Worm (Caenorhabditis elegans) whole organism, L1 larva: Measurements from ENCODE around the gene cyp-33E1.

Experiments used
- C16A3.4 ChIP-seq: fragments of 150-350 bp; optimal IDR thresholded peaks from 2 replicates; lab custom pipeline; 2014; ENCODE audit warnings: missing biosample characterization, missing genetic modification characterization
- F16B12.6 ChIP-seq: fragments of 150-350 bp; optimal IDR thresholded peaks from 2 replicates; lab custom pipeline; 2014; ENCODE audit warnings: missing biosample characterization, missing genetic modification characterization
- Y116A8C.19 ChIP-seq: sonication (generic microtip); optimal IDR thresholded peaks from 2 replicates; lab custom pipeline; 2016; ENCODE audit warnings: missing compliant biosample characterization, missing genetic modification characterization, borderline replicate concordance
- aly-2 ChIP-seq: fragments of 150-350 bp; optimal IDR thresholded peaks from 2 replicates; lab custom pipeline; 2014; ENCODE audit warnings: missing biosample characterization, missing genetic modification characterization
- blmp-1 ChIP-seq: fragments of 150-350 bp; optimal IDR thresholded peaks from 2 replicates; lab custom pipeline; 2014; ENCODE audit warnings: missing biosample characterization, missing genetic modification characterization
- ceh-63 ChIP-seq: fragments of 200-800 bp; sonication (Bioruptor generic); optimal IDR thresholded peaks from 2 replicates; lab custom pipeline; 2018; ENCODE audit warnings: mild to moderate bottlenecking, missing genetic modification characterization, missing compliant biosample characterization
- ceh-82 ChIP-seq, 3 experiments: fragments of 150-350 bp in 1 of 3; sonication (generic microtip) in 2 of 3; optimal IDR thresholded peaks; 2 replicates each; lab custom pipeline; 2014 to 2017; ENCODE audit warnings: missing biosample characterization in 3 of 3, missing genetic modification characterization in 3 of 3
- ceh-88 ChIP-seq: fragments of 200-800 bp; sonication (Bioruptor generic); IDR thresholded peaks from 2 replicates; pipeline ENCODE4 v1.3.6; 2022; ENCODE audit warnings: missing genetic modification characterization, missing compliant biosample characterization
- ceh-90 ChIP-seq: sonication (generic microtip); optimal IDR thresholded peaks from 2 replicates; lab custom pipeline; 2016; ENCODE audit warnings: missing genetic modification characterization, missing compliant biosample characterization
- dpl-1 ChIP-seq, 3 experiments: fragments of 150-350 bp in 2 of 3; sonication (generic microtip) in 1 of 3; optimal IDR thresholded peaks; 2 replicates each; lab custom pipeline; 2014 to 2017; ENCODE audit warnings: missing biosample characterization in 3 of 3, missing genetic modification characterization in 3 of 3, missing genetic modification reagents in 3 of 3
- dsc-1 ChIP-seq: sonication (generic microtip); optimal IDR thresholded peaks from 2 replicates; lab custom pipeline; 2016; ENCODE audit warnings: mild to moderate bottlenecking, missing genetic modification characterization, missing compliant biosample characterization
- efl-1 ChIP-seq, 4 experiments: fragments of 150-350 bp; optimal IDR thresholded peaks in 3 of 4; peaks in 1 of 4; 1 replicate in 1 of 4; 2 replicates in 3 of 4; lab custom pipeline; 2014; ENCODE audit warnings: missing biosample characterization in 2 of 4, missing genetic modification characterization in 2 of 4, missing genetic modification reagents in 2 of 4
- egl-27 ChIP-seq, 2 experiments: fragments of 150-350 bp in 1 of 2; sonication (generic microtip); optimal IDR thresholded peaks; 3 replicates each; lab custom pipeline; 2017 to 2018; ENCODE audit warnings: missing biosample characterization in 2 of 2, missing genetic modification characterization in 2 of 2, missing genetic modification reagents in 2 of 2
- elt-2 ChIP-seq: sonication (generic microtip); optimal IDR thresholded peaks from 2 replicates; lab custom pipeline; 2016; ENCODE audit warnings: missing genetic modification characterization, mild to moderate bottlenecking, inconsistent platforms, missing compliant biosample characterization, missing genetic modification reagents
- elt-3 ChIP-seq, 6 experiments: fragments of 150-350 bp in 1 of 6; sonication (generic microtip); optimal IDR thresholded peaks; 2 replicates each; lab custom pipeline; 2017 to 2018; ENCODE audit warnings: missing biosample characterization in 6 of 6, missing genetic modification characterization in 6 of 6, inconsistent platforms in 1 of 6
- fkh-4 ChIP-seq: sonication (generic microtip); optimal IDR thresholded peaks from 2 replicates; lab custom pipeline; 2016; ENCODE audit warnings: missing compliant biosample characterization, missing genetic modification characterization, borderline replicate concordance
- fos-1 ChIP-seq: fragments of 150-350 bp; optimal IDR thresholded peaks from 2 replicates; lab custom pipeline; 2014; ENCODE audit warnings: missing biosample characterization, missing genetic modification characterization
- hlh-4 ChIP-seq: sonication (generic microtip); optimal IDR thresholded peaks from 2 replicates; lab custom pipeline; 2016; ENCODE audit warnings: mild to moderate bottlenecking, missing genetic modification characterization, missing compliant biosample characterization
- hpl-2 ChIP-seq: fragments of 150-350 bp; optimal IDR thresholded peaks from 2 replicates; lab custom pipeline; 2014; ENCODE audit warnings: missing biosample characterization, missing genetic modification reagents, missing genetic modification characterization
- isw-1 ChIP-seq: fragments of 200-800 bp; sonication (Bioruptor generic); IDR thresholded peaks from 2 replicates; pipeline ENCODE4 v1.3.6; 2022; ENCODE audit warnings: missing genetic modification characterization, missing compliant biosample characterization
- jun-1 ChIP-seq: fragments of 150-350 bp; optimal IDR thresholded peaks from 2 replicates; lab custom pipeline; 2014; ENCODE audit warnings: missing biosample characterization, missing genetic modification reagents, missing genetic modification characterization
- lin-13 ChIP-seq: fragments of 150-350 bp; optimal IDR thresholded peaks from 2 replicates; lab custom pipeline; 2014; ENCODE audit warnings: missing biosample characterization, missing genetic modification reagents, missing genetic modification characterization
- lin-14 ChIP-seq: fragments of 200-800 bp; sonication (Bioruptor generic); optimal IDR thresholded peaks from 2 replicates; lab custom pipeline; 2018; ENCODE audit warnings: mild to moderate bottlenecking, missing genetic modification characterization, moderate library complexity, missing compliant biosample characterization
- lin-15B ChIP-seq: fragments of 150-350 bp; sonication (generic microtip); optimal IDR thresholded peaks from 3 replicates; lab custom pipeline; 2014; ENCODE audit warnings: missing biosample characterization, missing genetic modification characterization
- lin-35 ChIP-seq, 2 experiments: fragments of 150-350 bp; optimal IDR thresholded peaks; 2 replicates each; lab custom pipeline; 2014; ENCODE audit warnings: missing biosample characterization in 2 of 2, missing genetic modification characterization in 2 of 2, missing genetic modification reagents in 2 of 2
- lir-3 ChIP-seq: sonication (generic microtip); optimal IDR thresholded peaks from 2 replicates; lab custom pipeline; 2016; ENCODE audit warnings: mild to moderate bottlenecking, missing genetic modification characterization, moderate library complexity, missing compliant biosample characterization; ENCODE audit not compliant: poor library complexity
- lsy-2 ChIP-seq, 2 experiments: fragments of 150-350 bp; optimal IDR thresholded peaks; 2 replicates each; lab custom pipeline; 2014; ENCODE audit warnings: missing biosample characterization in 2 of 2, missing genetic modification characterization in 2 of 2
- mab-9 ChIP-seq: fragments of 200-800 bp; sonication (Bioruptor generic); IDR thresholded peaks from 2 replicates; pipeline ENCODE4 v1.3.6; 2022; ENCODE audit warnings: missing genetic modification reagents, missing genetic modification characterization, missing compliant biosample characterization
- mdl-1 ChIP-seq, 2 experiments: fragments of 150-350 bp; optimal IDR thresholded peaks; 2 replicates each; lab custom pipeline; 2014 to 2017; ENCODE audit warnings: missing biosample characterization in 2 of 2, missing genetic modification characterization in 2 of 2, inconsistent platforms in 1 of 2
- mep-1 ChIP-seq: fragments of 150-350 bp; optimal IDR thresholded peaks from 2 replicates; lab custom pipeline; 2014; ENCODE audit warnings: missing biosample characterization, missing genetic modification characterization
- nhr-19 ChIP-seq: fragments of 200-800 bp; sonication (Bioruptor generic); conservative IDR thresholded peaks from 2 replicates; pipeline ENCODE4 v1.3.6; 2022; ENCODE audit warnings: missing genetic modification characterization, missing compliant biosample characterization
- nhr-20 ChIP-seq: sonication (generic microtip); optimal IDR thresholded peaks from 2 replicates; lab custom pipeline; 2016; ENCODE audit warnings: mild to moderate bottlenecking, missing genetic modification characterization, missing compliant biosample characterization
- nhr-237 ChIP-seq: fragments of 150-350 bp; optimal IDR thresholded peaks from 2 replicates; lab custom pipeline; 2014; ENCODE audit warnings: missing biosample characterization, missing genetic modification characterization
- nhr-47 ChIP-seq: sonication (generic microtip); optimal IDR thresholded peaks from 2 replicates; lab custom pipeline; 2016; ENCODE audit warnings: mild to moderate bottlenecking, missing genetic modification characterization, moderate library complexity, missing compliant biosample characterization
- nhr-71 ChIP-seq: sonication (generic microtip); optimal IDR thresholded peaks from 2 replicates; lab custom pipeline; 2016; ENCODE audit warnings: mild to moderate bottlenecking, missing genetic modification characterization, moderate library complexity, missing compliant biosample characterization
- nhr-76 ChIP-seq: sonication (generic microtip); optimal IDR thresholded peaks from 2 replicates; lab custom pipeline; 2017; ENCODE audit warnings: missing biosample characterization, missing genetic modification characterization
- nhr-77 ChIP-seq: fragments of 150-350 bp; optimal IDR thresholded peaks from 2 replicates; lab custom pipeline; 2014; ENCODE audit warnings: missing biosample characterization, missing genetic modification characterization
- pag-3 ChIP-seq: sonication (generic microtip); optimal IDR thresholded peaks from 2 replicates; lab custom pipeline; 2017; ENCODE audit warnings: missing genetic modification characterization, mild to moderate bottlenecking, missing compliant biosample characterization, antibody characterized with exemption, borderline replicate concordance; ENCODE audit not compliant: insufficient read depth
- pax-3 ChIP-seq: fragments of 200-800 bp; sonication (Bioruptor generic); optimal IDR thresholded peaks from 2 replicates; lab custom pipeline; 2018; ENCODE audit warnings: mild to moderate bottlenecking, missing genetic modification characterization, moderate library complexity, missing compliant biosample characterization
- rnt-1 ChIP-seq: sonication (generic microtip); optimal IDR thresholded peaks from 2 replicates; lab custom pipeline; 2016; ENCODE audit warnings: mild to moderate bottlenecking, missing genetic modification characterization, moderate library complexity, missing compliant biosample characterization
- skn-1 ChIP-seq: fragments of 150-350 bp; optimal IDR thresholded peaks from 2 replicates; lab custom pipeline; 2014; ENCODE audit warnings: missing biosample characterization, missing genetic modification characterization
- snpc-4 ChIP-seq: fragments of 150-350 bp; optimal IDR thresholded peaks from 2 replicates; lab custom pipeline; 2014; ENCODE audit warnings: missing biosample characterization, missing genetic modification characterization
- snu-23 ChIP-seq: sonication (generic microtip); optimal IDR thresholded peaks from 2 replicates; lab custom pipeline; 2016; ENCODE audit warnings: missing genetic modification characterization, missing compliant biosample characterization
- sox-4 ChIP-seq: sonication (generic microtip); optimal IDR thresholded peaks from 2 replicates; lab custom pipeline; 2016; ENCODE audit warnings: missing genetic modification characterization, missing compliant biosample characterization
- sup-37 ChIP-seq: fragments of 200-800 bp; sonication (Bioruptor generic); optimal IDR thresholded peaks from 2 replicates; lab custom pipeline; 2018; ENCODE audit warnings: mild to moderate bottlenecking, missing genetic modification characterization, missing compliant biosample characterization
- swsn-7 ChIP-seq: sonication (generic microtip); optimal IDR thresholded peaks from 2 replicates; lab custom pipeline; 2016; ENCODE audit warnings: missing genetic modification characterization, missing compliant biosample characterization
- tbx-2 ChIP-seq: sonication (generic microtip); optimal IDR thresholded peaks from 2 replicates; lab custom pipeline; 2016; ENCODE audit warnings: missing genetic modification characterization, missing compliant biosample characterization
- unc-86 ChIP-seq: sonication (generic microtip); optimal IDR thresholded peaks from 2 replicates; lab custom pipeline; 2016; ENCODE audit warnings: missing genetic modification characterization, missing compliant biosample characterization
- unc-98 ChIP-seq: fragments of 200-800 bp; sonication (Bioruptor generic); IDR thresholded peaks from 2 replicates; pipeline ENCODE4 v1.3.6; 2022; ENCODE audit warnings: missing genetic modification characterization, missing compliant biosample characterization
- zag-1 ChIP-seq: fragments of 150-350 bp; optimal IDR thresholded peaks from 2 replicates; lab custom pipeline; 2014; ENCODE audit warnings: missing biosample characterization, missing genetic modification characterization
- zip-4 ChIP-seq: fragments of 200-800 bp; sonication (Bioruptor generic); optimal IDR thresholded peaks from 2 replicates; lab custom pipeline; 2018; ENCODE audit warnings: mild to moderate bottlenecking, missing genetic modification characterization, moderate library complexity, missing compliant biosample characterization
- ztf-11 ChIP-seq, 2 experiments: sonication (generic microtip); optimal IDR thresholded peaks; 2 replicates each; lab custom pipeline; 2016 to 2017; ENCODE audit warnings: missing genetic modification characterization in 2 of 2, missing biosample characterization in 1 of 2, missing compliant biosample characterization in 1 of 2

Gene cyp-33E1

ce11 chrIV:8618698-8619097 lies 29.7 kb downstream of the cyp-33E1 start, which contains the start of gene F42A9.8:
TSS of gene F42A9.8 (minus strand) at chrIV:8618785.
- TF ChIP-seq ceh-82 (tag; optimal IDR thresholded peaks at IDR 0.05; lab: Kevin White, UChicago) (peak in 1 of 3 experiments; percentile 11), snu-23 (GFP tag; lab: Kevin White, UChicago) (peak; percentile 35), elt-3 (tag; optimal IDR thresholded peaks at IDR 0.05; lab: Kevin White, UChicago) (no peak), lin-14 (GFP tag; lab: Kevin White, UChicago) (peak; percentile 42), dsc-1 (tag; lab: Kevin White, UChicago) (no peak), mdl-1 (tag; optimal IDR thresholded peaks at IDR 0.05; lab: Kevin White, UChicago) (no peak), zag-1 (tag; lab: Kevin White, UChicago) (no peak), nhr-76 (tag; lab: Kevin White, UChicago) (no peak), nhr-47 (tag; lab: Kevin White, UChicago) (no peak), nhr-71 (tag; lab: Kevin White, UChicago) (peak; percentile 31), C16A3.4 (tag; lab: Kevin White, UChicago) (no peak), efl-1 (optimal IDR thresholded peaks at IDR 0.05; lab: Kevin White, UChicago) (peak; percentile 25 to 26), efl-1 (GFP tag; optimal IDR thresholded peaks at IDR 0.05 in 1 of 2; lab: Kevin White, UChicago) (peak; percentile 39 to 85), hlh-4 (tag; lab: Kevin White, UChicago) (no peak), hpl-2 (GFP tag; lab: Kevin White, UChicago) (no peak), unc-86 (tag; lab: Kevin White, UChicago) (no peak), nhr-237 (tag; lab: Kevin White, UChicago) (no peak), sox-4 (tag; lab: Kevin White, UChicago) (no peak), pax-3 (tag; lab: Kevin White, UChicago) (no peak), tbx-2 (no peak), ceh-90 (tag; lab: Kevin White, UChicago) (no peak), egl-27 (tag; optimal IDR thresholded peaks at IDR 0.05; lab: Kevin White, UChicago) (no peak), nhr-77 (tag; lab: Kevin White, UChicago) (no peak), lin-35 (GFP tag; optimal IDR thresholded peaks at IDR 0.05; lab: Kevin White, UChicago) (peak in 1 of 2 experiments; percentile 42), skn-1 (tag; lab: Kevin White, UChicago) (no peak), fkh-4 (tag; lab: Kevin White, UChicago) (no peak), fos-1 (tag; lab: Kevin White, UChicago) (no peak), lsy-2 (tag; optimal IDR thresholded peaks at IDR 0.05; lab: Kevin White, UChicago) (peak; percentile 18 to 49), ceh-63 (GFP tag; lab: Kevin White, UChicago) (no peak), swsn-7 (tag; lab: Kevin White, UChicago) (no peak), mab-9 (no peak), lin-15B (tag; lab: Kevin White, UChicago) (no peak), aly-2 (tag; lab: Kevin White, UChicago) (no peak), nhr-19 (GFP tag; lab: Robert Waterston, UW) (no peak), blmp-1 (peak; percentile 6), isw-1 (GFP tag; lab: Robert Waterston, UW) (no peak), F16B12.6 (tag; lab: Kevin White, UChicago) (no peak), elt-2 (tag; lab: Kevin White, UChicago) (no peak), lir-3 (tag; lab: Kevin White, UChicago) (no peak), lin-13 (GFP tag; lab: Kevin White, UChicago) (no peak), ztf-11 (tag; optimal IDR thresholded peaks at IDR 0.05; lab: Kevin White, UChicago) (no peak), snpc-4 (tag; lab: Kevin White, UChicago) (no peak), zip-4 (no peak), pag-3 (no peak), Y116A8C.19 (tag; lab: Kevin White, UChicago) (no peak), ceh-88 (GFP tag; lab: Robert Waterston, UW) (no peak), dpl-1 (GFP tag; optimal IDR thresholded peaks at IDR 0.05; lab: Kevin White, UChicago) (peak in 1 of 3 experiments; percentile 30), rnt-1 (tag; lab: Kevin White, UChicago) (no peak), nhr-20 (tag; lab: Kevin White, UChicago) (peak; percentile 6), sup-37 (no peak), unc-98 (GFP tag; lab: Robert Waterston, UW) (no peak), jun-1 (no peak), mep-1 (peak; percentile 21)
